Worm (Caenorhabditis elegans) whole organism, early embryonic: ENCODE measurements around the gene Y46G5A.7.

Experiments used
- F13C5.2 ChIP-seq: sonication (generic microtip); optimal IDR thresholded peaks from 2 replicates; lab custom pipeline; 2017; ENCODE audit warnings: mild to moderate bottlenecking, missing genetic modification characterization, inconsistent platforms, missing compliant biosample characterization
- aly-1 ChIP-seq: sonication (generic microtip); optimal IDR thresholded peaks from 2 replicates; lab custom pipeline; 2016; ENCODE audit warnings: missing genetic modification characterization, missing compliant biosample characterization
- ama-1 ChIP-seq: fragments of 150-350 bp; optimal IDR thresholded peaks from 2 replicates; lab custom pipeline; 2014
- ceh-13 ChIP-seq: fragments of 200-800 bp; sonication (Bioruptor generic); optimal IDR thresholded peaks from 2 replicates; lab custom pipeline; 2018; ENCODE audit warnings: mild to moderate bottlenecking, missing genetic modification characterization, missing compliant biosample characterization
- ceh-36 ChIP-seq: sonication (generic microtip); optimal IDR thresholded peaks from 2 replicates; lab custom pipeline; 2016; ENCODE audit warnings: missing genetic modification characterization, inconsistent platforms, missing compliant biosample characterization
- ets-7 ChIP-seq: sonication (generic microtip); optimal IDR thresholded peaks from 2 replicates; lab custom pipeline; 2016; ENCODE audit warnings: missing genotype, missing genetic modification characterization, missing compliant biosample characterization
- flt-1 ChIP-seq: fragments of 200-800 bp; sonication (Bioruptor generic); IDR thresholded peaks from 2 replicates; pipeline ENCODE4 v1.3.6; 2022; ENCODE audit warnings: missing genetic modification characterization, missing compliant biosample characterization
- hmbx-1 ChIP-seq: sonication (generic microtip); optimal IDR thresholded peaks from 2 replicates; lab custom pipeline; 2016; ENCODE audit warnings: mild to moderate bottlenecking, missing genetic modification characterization, missing compliant biosample characterization
- hmg-4 ChIP-seq: fragments of 200-800 bp; sonication (Bioruptor generic); optimal IDR thresholded peaks from 2 replicates; lab custom pipeline; 2018; ENCODE audit warnings: mild to moderate bottlenecking, missing genetic modification characterization, missing compliant biosample characterization
- hnd-1 ChIP-seq: sonication (generic microtip); optimal IDR thresholded peaks from 2 replicates; lab custom pipeline; 2016; ENCODE audit warnings: missing genetic modification characterization, missing compliant biosample characterization
- pes-1 ChIP-seq: fragments of 200-800 bp; sonication (Bioruptor generic); IDR thresholded peaks from 2 replicates; pipeline ENCODE4 v1.3.6; 2022; ENCODE audit warnings: missing genetic modification reagents, missing genetic modification characterization, missing compliant biosample characterization
- scrt-1 ChIP-seq: fragments of 200-800 bp; sonication (Bioruptor generic); IDR thresholded peaks from 2 replicates; pipeline ENCODE4 v1.3.6; 2022; ENCODE audit warnings: missing genetic modification characterization, missing compliant biosample characterization
- sea-1 ChIP-seq: fragments of 200-800 bp; sonication (Bioruptor generic); conservative IDR thresholded peaks from 2 replicates; pipeline ENCODE4 v1.3.6; 2022; ENCODE audit warnings: missing genetic modification characterization, missing compliant biosample characterization
- tbx-37 ChIP-seq: fragments of 200-800 bp; sonication (Bioruptor generic); conservative IDR thresholded peaks from 2 replicates; pipeline ENCODE4 v1.3.6; 2022; ENCODE audit warnings: missing genetic modification reagents, missing genetic modification characterization, missing compliant biosample characterization
- tra-4 ChIP-seq: sonication (generic microtip); optimal IDR thresholded peaks from 2 replicates; lab custom pipeline; 2017; ENCODE audit warnings: missing genetic modification characterization, missing compliant biosample characterization

Gene Y46G5A.7

DNA sequence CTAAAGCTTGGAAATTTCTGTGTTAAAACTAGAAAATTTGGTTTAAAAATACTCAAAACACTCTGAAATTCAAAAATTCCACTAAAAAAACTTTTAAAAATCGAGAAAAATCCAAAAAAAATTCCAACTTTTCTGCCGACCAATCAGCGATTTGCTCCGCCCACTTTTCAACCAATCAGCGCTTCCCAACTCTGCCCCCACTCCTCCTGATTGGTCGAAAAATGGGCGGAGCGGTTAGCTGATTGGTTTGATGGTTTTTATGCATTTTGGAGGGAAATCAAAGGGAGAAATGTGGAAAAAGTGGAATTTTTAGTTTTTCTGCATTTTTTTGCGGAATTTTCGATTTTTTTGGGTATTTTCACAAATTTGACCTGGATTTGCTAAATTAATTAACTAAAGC is 34.1 kb downstream of the Y46G5A.7 start:
- TF ChIP-seq sea-1 (no peak), ama-1 (lab: Kevin White, UChicago) (no peak), scrt-1 (GFP tag; lab: Robert Waterston, UW) (no peak), hnd-1 (tag; lab: Kevin White, UChicago) (no peak), hmbx-1 (no peak), hmg-4 (no peak), pes-1 (no peak), F13C5.2 (tag; lab: Kevin White, UChicago) (no peak), ceh-36 (tag; lab: Kevin White, UChicago) (no peak), tbx-37 (GFP tag; lab: Robert Waterston, UW) (no peak)

DNA sequence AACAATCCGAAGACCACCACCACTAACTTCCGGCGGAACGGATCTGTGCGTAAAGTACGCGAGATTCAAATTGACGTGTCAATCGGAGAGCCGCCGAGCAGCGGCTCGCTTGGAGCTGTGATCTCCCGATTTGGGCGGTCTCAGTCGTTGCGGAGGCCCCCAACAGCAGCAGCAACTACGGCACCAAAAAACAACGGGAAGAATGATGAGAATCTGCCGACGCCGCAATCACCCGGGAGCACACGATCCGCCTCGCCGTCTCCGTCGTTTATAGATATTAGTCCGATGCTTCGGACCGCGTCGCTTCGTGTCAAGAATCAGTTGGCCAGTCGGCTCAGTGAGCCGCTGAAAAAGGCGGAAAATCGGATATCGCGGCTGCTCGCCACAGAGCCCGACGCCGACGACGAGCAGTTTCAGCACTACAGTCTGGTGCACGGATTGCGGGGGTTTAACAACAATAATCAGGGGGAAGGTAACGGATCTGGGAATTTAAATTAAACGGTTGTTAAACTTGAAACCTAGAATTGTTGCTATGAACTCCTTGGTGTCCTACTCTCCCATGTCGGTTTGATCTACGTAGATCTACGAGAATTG is 40.3 kb downstream of the Y46G5A.7 start:
- TF ChIP-seq flt-1 (GFP tag; lab: Robert Waterston, UW) (no peak), hnd-1 (tag; lab: Kevin White, UChicago) (no peak), hmg-4 (no peak), ets-7 (tag; lab: Kevin White, UChicago) (no peak), ceh-13 (no peak), scrt-1 (GFP tag; lab: Robert Waterston, UW) (no peak), sea-1 (no peak), tbx-37 (GFP tag; lab: Robert Waterston, UW) (no peak), hmbx-1 (no peak), aly-1 (tag; lab: Kevin White, UChicago) (no peak), ama-1 (lab: Kevin White, UChicago) (no peak)

DNA sequence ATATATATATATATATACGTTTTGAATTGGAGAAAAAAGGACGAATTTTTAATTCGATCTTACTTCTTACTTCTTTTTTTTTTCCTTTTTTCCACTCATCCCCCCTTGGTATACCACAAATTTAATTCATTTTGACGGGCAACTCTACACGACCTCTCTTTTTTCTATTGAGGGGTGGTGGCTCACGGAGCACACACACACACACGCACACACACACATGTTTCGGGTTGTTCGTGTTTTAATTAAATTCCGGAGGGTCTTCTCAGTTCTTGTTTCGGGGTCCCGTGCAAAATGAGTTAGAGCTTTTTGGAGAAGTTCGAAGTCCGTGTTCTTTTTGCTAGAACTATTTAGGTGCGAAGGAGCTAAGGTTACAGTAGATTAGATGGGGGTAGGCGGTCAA is 44.6 kb downstream of the Y46G5A.7 start:
- TF ChIP-seq ama-1 (lab: Kevin White, UChicago) (no peak), scrt-1 (GFP tag; lab: Robert Waterston, UW) (no peak), pes-1 (no peak), ets-7 (tag; lab: Kevin White, UChicago) (no peak), hnd-1 (tag; lab: Kevin White, UChicago) (no peak), tbx-37 (GFP tag; lab: Robert Waterston, UW) (no peak), tra-4 (tag; lab: Kevin White, UChicago) (no peak), F13C5.2 (tag; lab: Kevin White, UChicago) (no peak)
